Fruit fly (Drosophila melanogaster): Measurements from ENCODE around the gene Sec10.

Sec10 gene

DNA sequence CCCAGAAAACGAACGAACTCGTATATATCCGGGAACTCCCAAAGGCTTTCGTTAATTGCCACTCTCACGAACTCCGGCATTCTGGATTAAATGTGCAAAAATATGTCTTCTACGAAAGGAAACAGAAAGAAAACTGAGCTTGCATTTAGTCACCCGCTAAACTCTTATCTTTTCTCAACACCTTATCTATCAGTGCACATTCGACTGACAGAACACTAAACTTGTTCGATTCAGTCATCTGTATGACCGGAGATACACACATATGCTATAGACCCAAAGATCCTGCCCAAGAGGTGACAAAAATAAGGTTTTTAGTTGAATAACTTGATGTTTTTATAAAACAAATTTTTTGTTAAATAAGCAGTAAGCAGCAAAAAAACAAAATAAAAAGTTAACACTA lies 15.5 kb downstream of the Sec10 start, which contains the start of gene p38c:
Gene p38c (minus strand): TSS at position 101 of the 400 bp plus-strand sequence.
- TF ChIP-seq Sox15 (GFP tag; optimal IDR thresholded peaks at IDR 0.05) (no peak), achi (GFP tag; optimal IDR thresholded peaks at IDR 0.05) (no peak), CG34406 (GFP tag; optimal IDR thresholded peaks at IDR 0.05) (no peak), OdsH (GFP tag; optimal IDR thresholded peaks at IDR 0.05) (no peak), fd59A (GFP tag; optimal IDR thresholded peaks at IDR 0.05) (no peak), CG8632 (GFP tag; optimal IDR thresholded peaks at IDR 0.05) (no peak), fd85E (GFP tag; optimal IDR thresholded peaks at IDR 0.05) (no peak), acj6 (GFP tag; optimal IDR thresholded peaks at IDR 0.05) (no peak), CG3032 (tag; optimal IDR thresholded peaks at IDR 0.05) (no peak), Gug (GFP tag; IDR thresholded peaks at IDR 0.05) (no peak), Hr38 (GFP tag; optimal IDR thresholded peaks at IDR 0.05) (no peak), fkh (GFP tag; optimal IDR thresholded peaks at IDR 0.05) (no peak), Sox102F (GFP tag; optimal IDR thresholded peaks at IDR 0.05) (no peak), cyc (GFP tag; optimal IDR thresholded peaks at IDR 0.05) (no peak)

DNA sequence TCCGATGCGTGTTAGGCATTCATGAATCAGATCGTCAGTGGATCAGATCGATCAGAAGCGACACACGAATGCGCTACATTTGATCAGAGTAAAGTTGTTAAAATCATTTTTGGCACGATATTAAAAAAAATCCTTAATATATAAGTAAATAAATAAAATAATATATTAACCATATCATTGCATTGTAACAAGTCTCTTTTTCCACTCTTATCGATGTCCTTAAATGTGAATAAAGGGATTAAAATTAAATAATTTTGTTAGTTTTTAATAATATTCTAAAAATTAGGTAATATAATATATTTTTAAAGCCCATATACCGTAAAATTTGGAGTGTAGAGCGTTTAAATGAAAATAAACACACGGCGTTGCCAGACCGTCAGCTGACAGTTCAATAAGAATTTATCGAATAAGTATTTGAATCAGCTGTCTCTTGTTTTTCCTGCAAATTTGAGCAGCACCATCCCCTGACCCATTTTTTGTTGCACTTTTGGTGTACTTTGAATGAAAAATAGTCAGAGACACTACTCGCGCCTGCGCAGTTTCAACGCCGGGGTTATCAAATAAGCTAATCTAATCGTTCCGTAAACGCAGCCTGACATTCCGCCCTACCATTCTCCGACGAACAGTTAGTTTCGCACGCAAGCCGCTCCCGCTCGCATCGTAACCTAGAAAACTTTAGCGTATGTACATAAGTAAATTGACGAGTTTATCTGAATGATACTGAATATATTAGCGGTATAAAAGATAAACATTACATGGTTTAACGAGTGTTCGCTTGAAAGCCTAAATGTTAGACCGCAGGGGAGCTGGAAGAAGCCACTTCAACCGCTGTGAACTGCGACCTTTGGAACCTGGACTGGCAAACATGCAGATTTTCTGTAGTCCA lies 17.5 kb downstream of the Sec10 start, which contains the start of the genes p38a and CG6178:
Gene p38a (minus strand): TSS at position 398 of the 886 bp plus-strand sequence.
Gene CG6178 (plus strand): TSS at position 424 of the 886 bp plus-strand sequence.
- peak; percentile 98 for TF ChIP-seq Gug (GFP tag; IDR thresholded peaks at IDR 0.05)
- peak; percentile 97 for TF ChIP-seq CG6163 (GFP tag; IDR thresholded peaks at IDR 0.05)
- TF ChIP-seq Sox14 (GFP tag; optimal IDR thresholded peaks at IDR 0.05) = peak; percentile 91
- TF ChIP-seq Sox102F (GFP tag; optimal IDR thresholded peaks at IDR 0.05) = peak; percentile 93
- peak; percentile 95 for TF ChIP-seq CG7368 (GFP tag; optimal IDR thresholded peaks at IDR 0.05)
- TF ChIP-seq Eip75B (GFP tag; optimal IDR thresholded peaks at IDR 0.05) = peak; percentile 86
- TF ChIP-seq fd85E (GFP tag; optimal IDR thresholded peaks at IDR 0.05) = peak; percentile 72
- peak; percentile 96 for TF ChIP-seq CG9139 (GFP tag; optimal IDR thresholded peaks at IDR 0.05)
- peak; percentile 95 for TF ChIP-seq CG6808 (GFP tag; optimal IDR thresholded peaks at IDR 0.05)
- TF ChIP-seq CG8319 (GFP tag; optimal IDR thresholded peaks at IDR 0.05) = peak; percentile 88
- peak; percentile 98 for TF ChIP-seq CG11294 (GFP tag; IDR thresholded peaks at IDR 0.05)
- peak; percentile 99 for TF ChIP-seq Ets96B (tag; optimal IDR thresholded peaks at IDR 0.05)
- peak; percentile 93 for TF ChIP-seq CG11762 (GFP tag; optimal IDR thresholded peaks at IDR 0.05; ENCODE audit: insufficient read depth)
- TF ChIP-seq CG6854 (GFP tag; optimal IDR thresholded peaks at IDR 0.05) = peak; percentile 95
- TF ChIP-seq CG8119 (GFP tag; IDR thresholded peaks at IDR 0.05) = peak; percentile 100
- peak; percentile 72 for TF ChIP-seq Ets21C (GFP tag; optimal IDR thresholded peaks at IDR 0.05)
- TF ChIP-seq Met (GFP tag; optimal IDR thresholded peaks at IDR 0.05) = peak; percentile 91
- TF ChIP-seq eg (GFP tag; IDR thresholded peaks at IDR 0.05) = peak; percentile 98
- peak; percentile 88 for TF ChIP-seq CG1621 (tag; optimal IDR thresholded peaks at IDR 0.05)
- TF ChIP-seq Blimp-1 (GFP tag; optimal IDR thresholded peaks at IDR 0.05) = peak; percentile 95
- peak; percentile 99 for TF ChIP-seq CG10631 (GFP tag; optimal IDR thresholded peaks at IDR 0.05)
- TF ChIP-seq acj6 (GFP tag; optimal IDR thresholded peaks at IDR 0.05) = peak; percentile 98
- TF ChIP-seq fd59A (GFP tag; optimal IDR thresholded peaks at IDR 0.05) = peak; percentile 87
- peak; percentile 84 for TF ChIP-seq Hr39 (GFP tag; optimal IDR thresholded peaks at IDR 0.05)
- TF ChIP-seq Eip93F (GFP tag; optimal IDR thresholded peaks at IDR 0.05) = peak; percentile 81
- TF ChIP-seq dsx (GFP tag; optimal IDR thresholded peaks at IDR 0.05; ENCODE audit: poor library complexity, severe bottlenecking) = peak; percentile 98
- TF ChIP-seq svp (GFP tag) = peak; percentile 95
- TF ChIP-seq CG31627 (GFP tag; optimal IDR thresholded peaks at IDR 0.05) = peak; percentile 83
- peak; percentile 96 for TF ChIP-seq dac (GFP tag; optimal IDR thresholded peaks at IDR 0.05)
- peak; percentile 91 for TF ChIP-seq net (GFP tag; optimal IDR thresholded peaks at IDR 0.05)
- peak; percentile 99 for TF ChIP-seq CG15336 (GFP tag; IDR thresholded peaks at IDR 0.05)
- peak; percentile 99 for TF ChIP-seq CG8632 (GFP tag; optimal IDR thresholded peaks at IDR 0.05)
- peak; percentile 100 for TF ChIP-seq CG32006 (GFP tag; optimal IDR thresholded peaks at IDR 0.05)
- TF ChIP-seq lz (GFP tag; optimal IDR thresholded peaks at IDR 0.05) = peak; percentile 92
- TF ChIP-seq OdsH (GFP tag; optimal IDR thresholded peaks at IDR 0.05) = peak; percentile 98
- TF ChIP-seq salr (GFP tag; optimal IDR thresholded peaks at IDR 0.05) = peak; percentile 89 to 97
- peak; percentile 86 for TF ChIP-seq fkh (GFP tag; optimal IDR thresholded peaks at IDR 0.05)
- TF ChIP-seq Hr4 (GFP tag; optimal IDR thresholded peaks at IDR 0.05) = peak; percentile 95
- peak; percentile 94 for TF ChIP-seq CG11902 (GFP tag; optimal IDR thresholded peaks at IDR 0.05)
- peak; percentile 99 for TF ChIP-seq achi (GFP tag; optimal IDR thresholded peaks at IDR 0.05)
- peak; percentile 99 for TF ChIP-seq CG34406 (GFP tag; optimal IDR thresholded peaks at IDR 0.05)
- TF ChIP-seq spab (GFP tag; optimal IDR thresholded peaks at IDR 0.05) = peak; percentile 96
